Fruit fly (Drosophila melanogaster) whole organism, embryonic: ENCODE measurements around the gene e.

Experiments
- Adf1 ChIP-seq: fragments of 200-800 bp; sonication (Bioruptor generic); IDR thresholded peaks from 2 replicates; pipeline ENCODE4 v1.3.6; 2022; ENCODE audit warnings: missing biosample characterization, missing genetic modification characterization
- Atf3 ChIP-seq: fragments of 200-800 bp; sonication (Bioruptor generic); optimal IDR thresholded peaks from 3 replicates; lab custom pipeline; 2016; ENCODE audit warnings: missing biosample characterization, missing genetic modification characterization
- CG10959 ChIP-seq: fragments of 200-800 bp; sonication (Bioruptor generic); IDR thresholded peaks from 2 replicates; pipeline ENCODE4 v1.3.6; 2022; ENCODE audit warnings: missing biosample characterization, missing genetic modification characterization
- CG11456 ChIP-seq: fragments of 200-800 bp; sonication (Bioruptor generic); IDR thresholded peaks from 3 replicates; pipeline ENCODE4 v1.3.6; 2022; ENCODE audit warnings: missing biosample characterization, missing genetic modification characterization
- CG11560 ChIP-seq: fragments of 200-800 bp; sonication (Bioruptor generic); IDR thresholded peaks from 3 replicates; pipeline ENCODE4 v1.3.6; 2022; ENCODE audit warnings: missing biosample characterization, missing genetic modification characterization
- CG1233 ChIP-seq: fragments of 200-800 bp; sonication (Bioruptor generic); optimal IDR thresholded peaks from 4 replicates; lab custom pipeline; 2018; ENCODE audit warnings: missing biosample characterization, mild to moderate bottlenecking, missing genetic modification characterization
- CG12769 ChIP-seq: fragments of 200-800 bp; sonication (Bioruptor generic); optimal IDR thresholded peaks from 2 replicates; lab custom pipeline; 2019; ENCODE audit warnings: missing biosample characterization, mild to moderate bottlenecking, missing genetic modification characterization, moderate library complexity
- CG14014 ChIP-seq: fragments of 200-800 bp; sonication (Bioruptor generic); IDR thresholded peaks from 2 replicates; pipeline ENCODE4 v1.3.6; 2022; ENCODE audit warnings: missing biosample characterization, missing genetic modification characterization
- CG14050 ChIP-seq: fragments of 200-800 bp; sonication (Bioruptor generic); IDR thresholded peaks from 3 replicates; pipeline ENCODE4 v1.3.6; 2022; ENCODE audit warnings: missing biosample characterization, missing genetic modification characterization
- CG14860 ChIP-seq: fragments of 200-800 bp; sonication (Bioruptor generic); IDR thresholded peaks from 3 replicates; pipeline ENCODE4 v1.3.6; 2022; ENCODE audit warnings: missing biosample characterization, missing genetic modification characterization; ENCODE audit not compliant: partially characterized antibody
- CG17186 ChIP-seq: fragments of 200-800 bp; sonication (Bioruptor generic); optimal IDR thresholded peaks from 3 replicates; lab custom pipeline; 2017; ENCODE audit warnings: missing biosample characterization, missing genetic modification reagents, missing genetic modification characterization
- CG17359 ChIP-seq: fragments of 200-800 bp; sonication (Bioruptor generic); optimal IDR thresholded peaks from 3 replicates; lab custom pipeline; 2018; ENCODE audit warnings: missing biosample characterization, mild to moderate bottlenecking, missing genetic modification characterization, moderate library complexity
- CG17802 ChIP-seq: fragments of 200-800 bp; sonication (Bioruptor generic); optimal IDR thresholded peaks from 2 replicates; lab custom pipeline; 2018; ENCODE audit warnings: missing biosample characterization, mild to moderate bottlenecking, missing genetic modification characterization, moderate library complexity
- CG2199 ChIP-seq: fragments of 200-800 bp; sonication (Bioruptor generic); IDR thresholded peaks from 3 replicates; pipeline ENCODE4 v1.3.6; 2022; ENCODE audit warnings: missing biosample characterization, missing genetic modification characterization
- CG33213 ChIP-seq: fragments of 200-800 bp; sonication (Bioruptor generic); optimal IDR thresholded peaks from 3 replicates; lab custom pipeline; 2016; ENCODE audit warnings: missing biosample characterization, missing genetic modification characterization
- CG43689 ChIP-seq: fragments of 200-800 bp; sonication (Bioruptor generic); IDR thresholded peaks from 2 replicates; pipeline ENCODE4 v1.3.6; 2022; ENCODE audit warnings: missing biosample characterization, missing genetic modification characterization
- CG4404 ChIP-seq: fragments of 200-800 bp; sonication (Bioruptor generic); IDR thresholded peaks from 2 replicates; pipeline ENCODE4 v1.3.6; 2022; ENCODE audit warnings: missing biosample characterization, missing genetic modification characterization
- CG5180 ChIP-seq: fragments of 200-800 bp; sonication (Bioruptor generic); optimal IDR thresholded peaks from 3 replicates; lab custom pipeline; 2017; ENCODE audit warnings: missing biosample characterization, missing genetic modification characterization, mild to moderate bottlenecking, moderate library complexity, missing genetic modification reagents
- CG6689 ChIP-seq: fragments of 200-800 bp; sonication (Bioruptor generic); IDR thresholded peaks from 2 replicates; pipeline ENCODE4 v1.3.6; 2022; ENCODE audit warnings: missing biosample characterization, missing genetic modification characterization
- CG6765 ChIP-seq: fragments of 200-800 bp; sonication (Bioruptor generic); optimal IDR thresholded peaks from 3 replicates; lab custom pipeline; 2017; ENCODE audit warnings: missing biosample characterization, mild to moderate bottlenecking, missing genetic modification characterization
- CG6813 ChIP-seq: fragments of 200-800 bp; sonication (Bioruptor generic); optimal IDR thresholded peaks from 2 replicates; lab custom pipeline; 2017; ENCODE audit warnings: missing biosample characterization, missing genetic modification characterization, mild to moderate bottlenecking, moderate library complexity, missing genetic modification reagents
- CG8281 ChIP-seq: fragments of 200-800 bp; sonication (Bioruptor generic); optimal IDR thresholded peaks from 2 replicates; lab custom pipeline; 2018; ENCODE audit warnings: missing biosample characterization, mild to moderate bottlenecking, missing genetic modification characterization, moderate library complexity
- D ChIP-seq, 2 experiments: fragments of 200-800 bp in 1 of 2; fragments of >200 bp in 1 of 2; sonication (Bioruptor generic) in 1 of 2; optimal IDR thresholded peaks; 2 replicates in 1 of 2; 3 replicates in 1 of 2; lab custom pipeline; 2017; ENCODE audit warnings: mild to moderate bottlenecking in 1 of 2, missing biosample characterization in 1 of 2, missing genetic modification characterization in 1 of 2, missing genetic modification reagents in 1 of 2
- E2f1 ChIP-seq: fragments of 200-800 bp; sonication (Bioruptor generic); IDR thresholded peaks from 2 replicates; pipeline ENCODE4 v1.3.6; 2022; ENCODE audit warnings: missing biosample characterization, missing genetic modification characterization
- ERR ChIP-seq: fragments of 200-800 bp; sonication (Bioruptor generic); optimal IDR thresholded peaks from 2 replicates; lab custom pipeline; 2016; ENCODE audit warnings: missing biosample characterization, missing genetic modification characterization
- Hmx ChIP-seq: fragments of 200-800 bp; sonication (Bioruptor generic); optimal IDR thresholded peaks from 2 replicates; lab custom pipeline; 2016; ENCODE audit warnings: missing biosample characterization, missing genetic modification characterization
- Jarid2 ChIP-seq: fragments of 200-800 bp; sonication (Bioruptor generic); optimal IDR thresholded peaks from 3 replicates; lab custom pipeline; 2017; ENCODE audit warnings: mild to moderate bottlenecking, missing biosample characterization, missing genetic modification reagents, missing genetic modification characterization
- NFAT ChIP-seq: fragments of 200-800 bp; sonication (Bioruptor generic); IDR thresholded peaks from 2 replicates; pipeline ENCODE4 v1.3.6; 2022; ENCODE audit warnings: missing biosample characterization, missing genetic modification characterization
- Rfx ChIP-seq: fragments of 200-800 bp; sonication (Bioruptor generic); IDR thresholded peaks from 2 replicates; pipeline ENCODE4 v1.3.6; 2022; ENCODE audit warnings: missing biosample characterization, missing genetic modification characterization
- TFAM ChIP-seq: fragments of 200-800 bp; sonication (Bioruptor generic); optimal IDR thresholded peaks from 2 replicates; lab custom pipeline; 2017; ENCODE audit warnings: missing biosample characterization, missing genetic modification characterization, inconsistent platforms
- ab ChIP-seq: fragments of 200-800 bp; sonication (Bioruptor generic); optimal IDR thresholded peaks from 2 replicates; lab custom pipeline; 2016; ENCODE audit warnings: missing biosample characterization, missing genetic modification characterization
- bcd ChIP-seq: fragments of 200-800 bp; sonication (Bioruptor generic); optimal IDR thresholded peaks from 2 replicates; lab custom pipeline; 2017; ENCODE audit warnings: missing biosample characterization, mild to moderate bottlenecking, missing genetic modification characterization
- crc ChIP-seq: fragments of 200-800 bp; sonication (Bioruptor generic); optimal IDR thresholded peaks from 2 replicates; lab custom pipeline; 2016; ENCODE audit warnings: missing biosample characterization, missing genetic modification characterization
- dan ChIP-seq: fragments of 200-800 bp; sonication (Bioruptor generic); IDR thresholded peaks from 2 replicates; pipeline ENCODE4 v1.3.6; 2022; ENCODE audit warnings: missing biosample characterization, missing genetic modification characterization
- eve ChIP-seq, 2 experiments: fragments of >200 bp; optimal IDR thresholded peaks; 2 replicates each; lab custom pipeline; 2017; ENCODE audit warnings: missing biosample characterization in 2 of 2, missing genetic modification characterization in 2 of 2
- ftz-f1 ChIP-seq: fragments of 200-800 bp; sonication (Bioruptor generic); optimal IDR thresholded peaks from 2 replicates; lab custom pipeline; 2016; ENCODE audit warnings: missing biosample characterization, missing genetic modification characterization
- grau ChIP-seq: fragments of 200-800 bp; optimal IDR thresholded peaks from 3 replicates; lab custom pipeline; 2019; ENCODE audit warnings: missing biosample characterization, mild to moderate bottlenecking, missing genetic modification characterization, moderate library complexity
- insv ChIP-seq, 2 experiments: fragments of 200-800 bp; sonication (Bioruptor generic); optimal IDR thresholded peaks; 3 replicates each; lab custom pipeline; 2016 to 2018; ENCODE audit warnings: missing biosample characterization in 2 of 2, missing genetic modification characterization in 2 of 2
- ken ChIP-seq: fragments of 200-800 bp; sonication (Bioruptor generic); IDR thresholded peaks from 3 replicates; pipeline ENCODE4 v1.3.6; 2022; ENCODE audit warnings: missing biosample characterization, missing genetic modification characterization
- knrl ChIP-seq: fragments of 200-800 bp; sonication (Bioruptor generic); IDR thresholded peaks from 3 replicates; pipeline ENCODE4 v1.3.6; 2022; ENCODE audit warnings: missing biosample characterization, missing genetic modification characterization; ENCODE audit not compliant: partially characterized antibody
- lbe ChIP-seq: fragments of 200-800 bp; sonication (Bioruptor generic); optimal IDR thresholded peaks from 2 replicates; lab custom pipeline; 2016; ENCODE audit warnings: missing biosample characterization, mild to moderate bottlenecking, missing genetic modification characterization
- nom ChIP-seq: fragments of 200-800 bp; sonication (Bioruptor generic); optimal IDR thresholded peaks from 2 replicates; lab custom pipeline; 2017; ENCODE audit warnings: missing biosample characterization, missing genetic modification characterization, mild to moderate bottlenecking, moderate library complexity, missing genetic modification reagents
- p53 ChIP-seq: fragments of 200-800 bp; sonication (Bioruptor generic); optimal IDR thresholded peaks from 2 replicates; lab custom pipeline; 2016; ENCODE audit warnings: missing biosample characterization, missing genetic modification characterization
- seq ChIP-seq: fragments of 200-800 bp; sonication (Bioruptor generic); IDR thresholded peaks from 2 replicates; pipeline ENCODE4 v1.3.6; 2022; ENCODE audit warnings: missing biosample characterization, missing genetic modification characterization
- slp2 ChIP-seq: fragments of 200-800 bp; sonication (Bioruptor generic); optimal IDR thresholded peaks from 2 replicates; lab custom pipeline; 2016; ENCODE audit warnings: missing biosample characterization, missing genetic modification characterization
- toy ChIP-seq: fragments of 200-800 bp; sonication (Bioruptor generic); IDR thresholded peaks from 2 replicates; pipeline ENCODE4 v1.3.6; 2022; ENCODE audit warnings: missing biosample characterization, missing genetic modification characterization
- twi ChIP-seq: fragments of 200-800 bp; optimal IDR thresholded peaks from 2 replicates; lab custom pipeline; 2019; ENCODE audit warnings: missing biosample characterization, mild to moderate bottlenecking, missing genetic modification characterization, moderate library complexity
- vnd ChIP-seq: fragments of 200-800 bp; sonication (Bioruptor generic); IDR thresholded peaks from 3 replicates; pipeline ENCODE4 v1.3.6; 2022; ENCODE audit warnings: missing biosample characterization, missing genetic modification characterization; ENCODE audit not compliant: partially characterized antibody
- wdn ChIP-seq: fragments of 200-800 bp; sonication (Bioruptor generic); IDR thresholded peaks from 2 replicates; pipeline ENCODE4 v1.3.6; 2022; ENCODE audit warnings: missing biosample characterization, missing genetic modification characterization
- wor ChIP-seq: fragments of 200-800 bp; sonication (Bioruptor generic); IDR thresholded peaks from 2 replicates; pipeline ENCODE4 v1.3.6; 2022; ENCODE audit warnings: missing biosample characterization, missing genetic modification characterization

The e gene

dm6 chr3R:21223453-21224057 is 13.4 kb downstream of the e start, which contains the start of the genes CG3337 and Nelf-A (continued):
- TF ChIP-seq wdn (GFP tag; lab: Robert Waterston, UW) = no peak
- TF ChIP-seq ftz-f1 (GFP tag; lab: Kevin White, UChicago) = peak; percentile 60
- peak; percentile 4 for TF ChIP-seq nom (GFP tag; lab: Kevin White, UChicago)
- peak; percentile 6 for TF ChIP-seq CG6765 (GFP tag; lab: Kevin White, UChicago)
- peak; percentile 92 for TF ChIP-seq Rfx (GFP tag; lab: Robert Waterston, UW)
- peak; percentile 54 for TF ChIP-seq CG17802 (tag; lab: Kevin White, UChicago)
- peak; percentile 82 for TF ChIP-seq p53
- TF ChIP-seq ERR (GFP tag; lab: Kevin White, UChicago) = peak; percentile 64
- peak; percentile 83 for TF ChIP-seq knrl
- TF ChIP-seq Atf3 (GFP tag; lab: Kevin White, UChicago) = peak; percentile 40
- peak in 1 of 2 experiments; percentile 58 for TF ChIP-seq insv (GFP tag; optimal IDR thresholded peaks at IDR 0.05; lab: Kevin White, UChicago)
- TF ChIP-seq CG17186 = peak; percentile 94
- TF ChIP-seq CG12769 (tag; lab: Kevin White, UChicago) = no peak
- TF ChIP-seq CG33213 (GFP tag; lab: Kevin White, UChicago) = peak; percentile 85
- TF ChIP-seq seq (GFP tag; lab: Robert Waterston, UW) = no peak
- peak; percentile 69 for TF ChIP-seq vnd (GFP tag; lab: Robert Waterston, UW)
- peak; percentile 14 for TF ChIP-seq CG6813 (GFP tag; lab: Kevin White, UChicago)
- TF ChIP-seq Jarid2 = no peak
- peak; percentile 57 for TF ChIP-seq CG14860 (GFP tag; lab: Robert Waterston, UW)
- peak; percentile 75 for TF ChIP-seq bcd (GFP tag; lab: Kevin White, UChicago)
- peak; percentile 68; the same call in 2 of the 3 replicates for TF ChIP-seq CG11560 (tag; lab: Robert Waterston, UW)
- peak; percentile 54 for TF ChIP-seq CG17359
- TF ChIP-seq dan = no peak
- TF ChIP-seq D (optimal IDR thresholded peaks at IDR 0.05; lab: Kevin White, UChicago) = no peak
- peak; percentile 14 for TF ChIP-seq D (GFP tag; optimal IDR thresholded peaks at IDR 0.05; lab: Kevin White, UChicago)
- TF ChIP-seq CG8281 = no peak
- TF ChIP-seq twi (tag; lab: Kevin White, UChicago) = peak; percentile 36
- TF ChIP-seq CG5180 = no peak
- TF ChIP-seq TFAM (GFP tag; lab: Kevin White, UChicago) = no peak
- peak; percentile 13 for TF ChIP-seq lbe
- peak; percentile 65 for TF ChIP-seq grau (tag; lab: Kevin White, UChicago)
- no peak for TF ChIP-seq toy (GFP tag; lab: Robert Waterston, UW)
- peak; percentile 88 for TF ChIP-seq CG11456 (GFP tag; lab: Robert Waterston, UW)
- TF ChIP-seq CG1233 (GFP tag; lab: Kevin White, UChicago) = peak; percentile 8
- no peak for TF ChIP-seq wor (GFP tag; lab: Robert Waterston, UW)
- TF ChIP-seq CG2199 = peak; percentile 77; the same call in 2 of the 3 replicates
- no peak for TF ChIP-seq Hmx (GFP tag; lab: Kevin White, UChicago)
- TF ChIP-seq CG10959 (GFP tag; lab: Robert Waterston, UW) = no peak
- TF ChIP-seq crc (GFP tag; lab: Kevin White, UChicago) = peak; percentile 41
- peak; percentile 50 for TF ChIP-seq Adf1 (GFP tag; lab: Robert Waterston, UW)
- TF ChIP-seq ab (GFP tag; lab: Kevin White, UChicago) = peak; percentile 40
- TF ChIP-seq E2f1 (GFP tag; lab: Robert Waterston, UW) = peak; percentile 63
- peak; percentile 26 for TF ChIP-seq slp2
- TF ChIP-seq CG43689 (GFP tag; lab: Robert Waterston, UW) = no peak
- peak; percentile 34; the same call in 1 of the 3 replicates for TF ChIP-seq CG14050
- TF ChIP-seq eve (GFP tag; optimal IDR thresholded peaks at IDR 0.05; lab: Kevin White, UChicago) = no peak
- TF ChIP-seq CG14014 (GFP tag; lab: Robert Waterston, UW) = peak; percentile 58; the same call in 1 of the 2 replicates
- TF ChIP-seq NFAT (GFP tag; lab: Robert Waterston, UW) = peak; percentile 89
- 0 out of 2 replicates have a peak, but pooled peaks have one; percentile 8 for TF ChIP-seq CG6689
- peak; percentile 56 for TF ChIP-seq CG4404
- TF ChIP-seq ken (GFP tag; lab: Robert Waterston, UW) = peak; percentile 72
